Fruit fly (Drosophila melanogaster): ENCODE data around the gene Usp7.

dm6 chrX:12013098-12013493 is 15.7 kb downstream of the Usp7 start:
- TF ChIP-seq EcR (GFP tag; optimal IDR thresholded peaks at IDR 0.05) (no peak), psq (optimal IDR thresholded peaks at IDR 0.05) (no peak)
